Fruit fly (Drosophila melanogaster): ENCODE measurements around the gene CG32576.
A peak's percentile ranks its signal among the peaks of the same experiment; 100 is the strongest.

CG32576 gene

dm6 chrX:16320197-16320921 is 32.0 kb upstream of the CG32576 start, which contains the start of gene Cyp1 (continued):
- TF ChIP-seq CG1792 (GFP tag; optimal IDR thresholded peaks at IDR 0.05) = no peak
- peak; percentile 38; the same call in 1 of the 2 replicates for TF ChIP-seq CG7372 (GFP tag; IDR thresholded peaks at IDR 0.05)
- TF ChIP-seq bsh (GFP tag; optimal IDR thresholded peaks at IDR 0.05) = peak in 1 of 2 experiments; percentile 10
- TF ChIP-seq ap (GFP tag; IDR thresholded peaks at IDR 0.05) = peak; percentile 32; the same call in 1 of the 2 replicates
- TF ChIP-seq wek (GFP tag; optimal IDR thresholded peaks at IDR 0.05) = peak; percentile 48
- peak; percentile 54 for TF ChIP-seq CG2120 (GFP tag; optimal IDR thresholded peaks at IDR 0.05)
- no peak for TF ChIP-seq luna (GFP tag; optimal IDR thresholded peaks at IDR 0.05)
- TF ChIP-seq dm (GFP tag; optimal IDR thresholded peaks at IDR 0.05) = peak; percentile 81
- TF ChIP-seq sob (GFP tag; IDR thresholded peaks at IDR 0.05) = peak; percentile 69; the same call in 1 of the 2 replicates
- no peak for TF ChIP-seq aop (GFP tag; IDR thresholded peaks at IDR 0.05)
- TF ChIP-seq inv (GFP tag; IDR thresholded peaks at IDR 0.05; ENCODE audit: partially characterized antibody) = peak; percentile 71; the same call in 1 of the 2 replicates
- TF ChIP-seq knrl (GFP tag; IDR thresholded peaks at IDR 0.05; ENCODE audit: partially characterized antibody) = peak; percentile 79
- TF ChIP-seq lmd (GFP tag; IDR thresholded peaks at IDR 0.05) = peak; percentile 55
- peak; percentile 81 for TF ChIP-seq row (GFP tag; IDR thresholded peaks at IDR 0.05)
- peak; percentile 90 for TF ChIP-seq amos (GFP tag; IDR thresholded peaks at IDR 0.05; ENCODE audit: partially characterized antibody)
- peak; percentile 52 for TF ChIP-seq MBD-R2 (GFP tag; IDR thresholded peaks at IDR 0.05)
- peak; percentile 92 for TF ChIP-seq phol (tag; optimal IDR thresholded peaks at IDR 0.05)
- peak; percentile 63 for TF ChIP-seq Deaf1 (tag; optimal IDR thresholded peaks at IDR 0.05)
- TF ChIP-seq lbe (GFP tag; optimal IDR thresholded peaks at IDR 0.05) = no peak
- TF ChIP-seq CG16813 (GFP tag; IDR thresholded peaks at IDR 0.05; ENCODE audit: partially characterized antibody) = peak; percentile 80
- peak; percentile 19; the same call in 1 of the 2 replicates for TF ChIP-seq HLH3B (GFP tag; IDR thresholded peaks at IDR 0.05)
- peak; percentile 88 for TF ChIP-seq CG15514 (GFP tag; optimal IDR thresholded peaks at IDR 0.05)
- TF ChIP-seq CG4328 (GFP tag; optimal IDR thresholded peaks at IDR 0.05) = no peak
- TF ChIP-seq Opbp (GFP tag; IDR thresholded peaks at IDR 0.05; ENCODE audit: partially characterized antibody) = peak; percentile 87
- peak; percentile 38; the same call in 2 of the 4 replicates for TF ChIP-seq Gug (GFP tag; IDR thresholded peaks at IDR 0.05)
- 0 out of 3 replicates have a peak, but pooled peaks have one; percentile 44 for TF ChIP-seq CG11093 (GFP tag; IDR thresholded peaks at IDR 0.05)
- TF ChIP-seq CG11560 (tag; IDR thresholded peaks at IDR 0.05) = no peak
- no peak for TF ChIP-seq fu2 (GFP tag; optimal IDR thresholded peaks at IDR 0.05)
- TF ChIP-seq NC2β (GFP tag; optimal IDR thresholded peaks at IDR 0.05) = peak; percentile 10
- TF ChIP-seq Bgb (GFP tag; IDR thresholded peaks at IDR 0.05; ENCODE audit: partially characterized antibody) = peak; percentile 89
- peak; percentile 4 for TF ChIP-seq PHDP (tag; optimal IDR thresholded peaks at IDR 0.05)
- no peak for TF ChIP-seq CG17912 (GFP tag; optimal IDR thresholded peaks at IDR 0.05)
- TF ChIP-seq caup (GFP tag; optimal IDR thresholded peaks at IDR 0.05; ENCODE audit: severe bottlenecking) = peak; percentile 21
- TF ChIP-seq CG2116 (GFP tag; optimal IDR thresholded peaks at IDR 0.05) = peak; percentile 98
- TF ChIP-seq tin (GFP tag; optimal IDR thresholded peaks at IDR 0.05) = peak; percentile 3
- 0 out of 3 replicates have a peak, but pooled peaks have one; percentile 35 for TF ChIP-seq sr (GFP tag; IDR thresholded peaks at IDR 0.05)
- 0 out of 2 replicates have a peak, but pooled peaks have one; percentile 43 for TF ChIP-seq Ptx1 (GFP tag; IDR thresholded peaks at IDR 0.05)
- TF ChIP-seq CG32772 (GFP tag; IDR thresholded peaks at IDR 0.05) = peak; percentile 32; the same call in 1 of the 2 replicates
- peak; percentile 34; the same call in 1 of the 3 replicates for TF ChIP-seq CG7357 (GFP tag; IDR thresholded peaks at IDR 0.05)
- TF ChIP-seq lov (optimal IDR thresholded peaks at IDR 0.05) = no peak
- TF ChIP-seq lov (GFP tag; IDR thresholded peaks at IDR 0.05) = peak; percentile 58; the same call in 1 of the 3 replicates
- no peak for TF ChIP-seq pan (optimal IDR thresholded peaks at IDR 0.05)
- peak in 1 of 2 experiments; percentile 46 for TF ChIP-seq pan (GFP tag; optimal IDR thresholded peaks at IDR 0.05 in 1 of 2, IDR thresholded peaks at IDR 0.05 in 1 of 2)
- TF ChIP-seq repo (GFP tag; optimal IDR thresholded peaks at IDR 0.05) = peak; percentile 6
- TF ChIP-seq abd-A (tag; optimal IDR thresholded peaks at IDR 0.05) = no peak
